Fruit fly (Drosophila melanogaster) whole organism, embryonic: Measurements from ENCODE around the gene Gs1l.

Experiments used
- B-H2 ChIP-seq: fragments of 200-800 bp; sonication (Bioruptor generic); optimal IDR thresholded peaks from 2 replicates; lab custom pipeline; 2018; ENCODE audit warnings: missing biosample characterization, mild to moderate bottlenecking, missing genetic modification characterization
- CG1024 ChIP-seq: fragments of 200-800 bp; sonication (Bioruptor generic); IDR thresholded peaks from 2 replicates; pipeline ENCODE4 v1.3.6; 2022; ENCODE audit warnings: missing biosample characterization, missing genetic modification characterization
- CG11456 ChIP-seq: fragments of 200-800 bp; sonication (Bioruptor generic); IDR thresholded peaks from 3 replicates; pipeline ENCODE4 v1.3.6; 2022; ENCODE audit warnings: missing biosample characterization, missing genetic modification characterization
- CG13775 ChIP-seq: fragments of 200-800 bp; sonication (Bioruptor generic); optimal IDR thresholded peaks from 3 replicates; lab custom pipeline; 2017; ENCODE audit warnings: missing biosample characterization, mild to moderate bottlenecking, missing genetic modification characterization
- CG13894 ChIP-seq: fragments of 200-800 bp; sonication (Bioruptor generic); optimal IDR thresholded peaks from 3 replicates; lab custom pipeline; 2018; ENCODE audit warnings: missing biosample characterization, mild to moderate bottlenecking, missing genetic modification characterization, moderate library complexity
- CG16779 ChIP-seq: fragments of 200-800 bp; sonication (Bioruptor generic); IDR thresholded peaks from 2 replicates; pipeline ENCODE4 v1.3.6; 2022; ENCODE audit warnings: missing biosample characterization, missing genetic modification characterization
- CG17359 ChIP-seq: fragments of 200-800 bp; sonication (Bioruptor generic); optimal IDR thresholded peaks from 3 replicates; lab custom pipeline; 2018; ENCODE audit warnings: missing biosample characterization, mild to moderate bottlenecking, missing genetic modification characterization, moderate library complexity
- CG17829 ChIP-seq: fragments of 200-800 bp; optimal IDR thresholded peaks from 2 replicates; lab custom pipeline; 2019; ENCODE audit warnings: missing biosample characterization, mild to moderate bottlenecking, missing genetic modification characterization, moderate library complexity
- CG1792 ChIP-seq: fragments of 200-800 bp; sonication (Bioruptor generic); optimal IDR thresholded peaks from 2 replicates; lab custom pipeline; 2016; ENCODE audit warnings: missing biosample characterization, missing genetic modification characterization
- CG2120 ChIP-seq: fragments of 200-800 bp; sonication (Bioruptor generic); optimal IDR thresholded peaks from 3 replicates; lab custom pipeline; 2016; ENCODE audit warnings: missing biosample characterization, missing genetic modification characterization
- CG2129 ChIP-seq: fragments of 200-800 bp; sonication (Bioruptor generic); IDR thresholded peaks from 2 replicates; pipeline ENCODE4 v1.3.6; 2022; ENCODE audit warnings: missing biosample characterization, missing genetic modification characterization; ENCODE audit not compliant: partially characterized antibody
- CG31441 ChIP-seq: fragments of 200-800 bp; sonication (Bioruptor generic); IDR thresholded peaks from 2 replicates; pipeline ENCODE4 v1.3.6; 2022; ENCODE audit warnings: missing biosample characterization, missing genetic modification characterization
- CG3281 ChIP-seq: fragments of 200-800 bp; sonication (Bioruptor generic); optimal IDR thresholded peaks from 3 replicates; lab custom pipeline; 2017; ENCODE audit warnings: missing biosample characterization, mild to moderate bottlenecking, missing genetic modification characterization
- CG34422 ChIP-seq: fragments of 200-800 bp; sonication (Bioruptor generic); IDR thresholded peaks from 3 replicates; pipeline ENCODE4 v1.3.6; 2022; ENCODE audit warnings: missing biosample characterization, missing genetic modification characterization
- CG42726 ChIP-seq: fragments of 200-800 bp; sonication (Bioruptor generic); IDR thresholded peaks from 2 replicates; pipeline ENCODE4 v1.3.6; 2022; ENCODE audit warnings: missing biosample characterization, missing genetic modification characterization; ENCODE audit not compliant: partially characterized antibody
- CG5953 ChIP-seq: fragments of 200-800 bp; sonication (Bioruptor generic); IDR thresholded peaks from 2 replicates; pipeline ENCODE4 v1.3.6; 2022; ENCODE audit warnings: missing biosample characterization, missing genetic modification characterization
- CG7745 ChIP-seq: fragments of 200-800 bp; sonication (Bioruptor generic); optimal IDR thresholded peaks from 2 replicates; lab custom pipeline; 2018; ENCODE audit warnings: missing biosample characterization, mild to moderate bottlenecking, missing genetic modification characterization, moderate library complexity
- CG7786 ChIP-seq: fragments of 200-800 bp; sonication (Bioruptor generic); optimal IDR thresholded peaks from 2 replicates; lab custom pipeline; 2016; ENCODE audit warnings: missing biosample characterization, missing genetic modification characterization
- CG7987 ChIP-seq: fragments of 200-800 bp; sonication (Bioruptor generic); optimal IDR thresholded peaks from 2 replicates; lab custom pipeline; 2018; ENCODE audit warnings: missing biosample characterization, mild to moderate bottlenecking, missing genetic modification characterization, moderate library complexity
- CG8765 ChIP-seq: fragments of 200-800 bp; sonication (Bioruptor generic); IDR thresholded peaks from 2 replicates; pipeline ENCODE4 v1.3.6; 2022; ENCODE audit warnings: missing biosample characterization, missing genetic modification characterization
- CTCF ChIP-seq: fragments of 200-800 bp; sonication (Bioruptor generic); optimal IDR thresholded peaks from 2 replicates; lab custom pipeline; 2017; ENCODE audit warnings: missing biosample characterization, mild to moderate bottlenecking, missing genetic modification characterization, moderate library complexity
- D ChIP-seq, 2 experiments: fragments of 200-800 bp in 1 of 2; fragments of >200 bp in 1 of 2; sonication (Bioruptor generic) in 1 of 2; optimal IDR thresholded peaks; 2 replicates in 1 of 2; 3 replicates in 1 of 2; lab custom pipeline; 2017; ENCODE audit warnings: mild to moderate bottlenecking in 1 of 2, missing biosample characterization in 1 of 2, missing genetic modification characterization in 1 of 2, missing genetic modification reagents in 1 of 2
- Deaf1 ChIP-seq: fragments of 200-800 bp; optimal IDR thresholded peaks from 3 replicates; lab custom pipeline; 2019; ENCODE audit warnings: missing biosample characterization, mild to moderate bottlenecking, missing genetic modification characterization, moderate library complexity
- Drgx ChIP-seq: fragments of 200-800 bp; sonication (Bioruptor generic); IDR thresholded peaks from 2 replicates; pipeline ENCODE4 v1.3.6; 2022; ENCODE audit warnings: missing biosample characterization, missing genetic modification characterization
- MTF-1 ChIP-seq: fragments of 200-800 bp; sonication (Bioruptor generic); optimal IDR thresholded peaks from 2 replicates; lab custom pipeline; 2018; ENCODE audit warnings: missing biosample characterization, mild to moderate bottlenecking, missing genetic modification characterization, borderline replicate concordance
- Mes4 ChIP-seq: fragments of 200-800 bp; sonication (Bioruptor generic); optimal IDR thresholded peaks from 2 replicates; lab custom pipeline; 2016; ENCODE audit warnings: missing biosample characterization, missing genetic modification characterization
- NC2α ChIP-seq: fragments of 200-800 bp; sonication (Bioruptor generic); optimal IDR thresholded peaks from 2 replicates; lab custom pipeline; 2016; ENCODE audit warnings: missing biosample characterization, missing genetic modification characterization
- Ravus ChIP-seq: fragments of 200-800 bp; sonication (Bioruptor generic); IDR thresholded peaks from 2 replicates; pipeline ENCODE4 v1.3.6; 2022; ENCODE audit warnings: missing biosample characterization, missing genetic modification characterization
- Side ChIP-seq: fragments of 200-800 bp; sonication (Bioruptor generic); optimal IDR thresholded peaks from 2 replicates; lab custom pipeline; 2016; ENCODE audit warnings: missing biosample characterization, missing genetic modification characterization
- Sry-δ ChIP-seq: fragments of 200-800 bp; sonication (Bioruptor generic); optimal IDR thresholded peaks from 2 replicates; lab custom pipeline; 2016; ENCODE audit warnings: missing biosample characterization, missing genetic modification characterization
- Xrp1 ChIP-seq: fragments of 200-800 bp; sonication (Bioruptor generic); IDR thresholded peaks from 2 replicates; pipeline ENCODE4 v1.3.6; 2022; ENCODE audit warnings: missing biosample characterization, missing genetic modification characterization
- YL-1 ChIP-seq: fragments of 200-800 bp; sonication (Bioruptor generic); optimal IDR thresholded peaks from 3 replicates; lab custom pipeline; 2017; ENCODE audit warnings: missing biosample characterization, mild to moderate bottlenecking, missing genetic modification characterization
- ap ChIP-seq: fragments of 200-800 bp; sonication (Bioruptor generic); IDR thresholded peaks from 2 replicates; pipeline ENCODE4 v1.3.6; 2022; ENCODE audit warnings: missing biosample characterization, missing genetic modification characterization
- br ChIP-seq: fragments of >200 bp; optimal IDR thresholded peaks from 2 replicates; lab custom pipeline; 2017
- cato ChIP-seq: fragments of 200-800 bp; sonication (Bioruptor generic); optimal IDR thresholded peaks from 2 replicates; lab custom pipeline; 2016; ENCODE audit warnings: missing biosample characterization, missing genetic modification characterization, borderline replicate concordance
- chn ChIP-seq: fragments of 200-800 bp; sonication (Bioruptor generic); optimal IDR thresholded peaks from 2 replicates; lab custom pipeline; 2016; ENCODE audit warnings: missing biosample characterization, missing genetic modification characterization
- da ChIP-seq: fragments of 200-800 bp; sonication (Bioruptor generic); optimal IDR thresholded peaks from 2 replicates; lab custom pipeline; 2016; ENCODE audit warnings: missing biosample characterization, missing genetic modification characterization
- dm ChIP-seq: fragments of 200-800 bp; sonication (Bioruptor generic); optimal IDR thresholded peaks from 3 replicates; lab custom pipeline; 2016; ENCODE audit warnings: missing biosample characterization, missing genetic modification characterization
- en ChIP-seq: fragments of 200-800 bp; sonication (Bioruptor generic); optimal IDR thresholded peaks from 2 replicates; lab custom pipeline; 2016; ENCODE audit warnings: missing biosample characterization, missing genetic modification characterization
- gfzf ChIP-seq: fragments of 200-800 bp; sonication (Bioruptor generic); optimal IDR thresholded peaks from 2 replicates; lab custom pipeline; 2016; ENCODE audit warnings: missing biosample characterization, mild to moderate bottlenecking, missing genetic modification characterization, moderate library complexity
- kay ChIP-seq: fragments of 200-800 bp; sonication (Bioruptor generic); optimal IDR thresholded peaks from 2 replicates; lab custom pipeline; 2016; ENCODE audit warnings: missing biosample characterization, missing genetic modification characterization
- lmd ChIP-seq: fragments of 200-800 bp; sonication (Bioruptor generic); IDR thresholded peaks from 2 replicates; pipeline ENCODE4 v1.3.6; 2022; ENCODE audit warnings: missing biosample characterization, missing genetic modification characterization
- maf-S ChIP-seq: fragments of 200-800 bp; sonication (Bioruptor generic); optimal IDR thresholded peaks from 2 replicates; lab custom pipeline; 2016; ENCODE audit warnings: missing biosample characterization, missing genetic modification characterization
- mld ChIP-seq: fragments of 200-800 bp; sonication (Bioruptor generic); IDR thresholded peaks from 3 replicates; pipeline ENCODE4 v1.3.6; 2022; ENCODE audit warnings: missing biosample characterization, missing genetic modification characterization; ENCODE audit not compliant: partially characterized antibody
- nerfin-1 ChIP-seq: fragments of 200-800 bp; sonication (Bioruptor generic); optimal IDR thresholded peaks from 3 replicates; lab custom pipeline; 2019; ENCODE audit warnings: missing biosample characterization, mild to moderate bottlenecking, missing genetic modification characterization, moderate library complexity
- otp ChIP-seq: fragments of 200-800 bp; sonication (Bioruptor generic); IDR thresholded peaks from 3 replicates; pipeline ENCODE4, ENCODE4 v1.3.6; 2022; ENCODE audit warnings: missing biosample characterization, missing genetic modification characterization
- pros ChIP-seq: fragments of 200-800 bp; sonication (Bioruptor generic); optimal IDR thresholded peaks from 3 replicates; lab custom pipeline; 2019; ENCODE audit warnings: missing biosample characterization, mild to moderate bottlenecking, missing genetic modification characterization, moderate library complexity
- salm ChIP-seq: fragments of 200-800 bp; sonication (Bioruptor generic); optimal IDR thresholded peaks from 2 replicates; lab custom pipeline; 2018; ENCODE audit warnings: missing biosample characterization, mild to moderate bottlenecking, missing genetic modification characterization
- sens ChIP-seq: fragments of 200-800 bp; sonication (Bioruptor generic); peaks from one replicate; lab custom pipeline; 2016; ENCODE audit warnings: missing biosample characterization, missing genetic modification characterization
- slou ChIP-seq: fragments of 200-800 bp; sonication (Bioruptor generic); optimal IDR thresholded peaks from 3 replicates; lab custom pipeline; 2016; ENCODE audit warnings: missing biosample characterization, missing genetic modification characterization
- sna ChIP-seq: fragments of 200-800 bp; sonication (Bioruptor generic); IDR thresholded peaks from 2 replicates; pipeline ENCODE4 v1.3.6; 2022; ENCODE audit warnings: missing biosample characterization, missing genetic modification characterization; ENCODE audit not compliant: partially characterized antibody
- toy ChIP-seq: fragments of 200-800 bp; sonication (Bioruptor generic); IDR thresholded peaks from 2 replicates; pipeline ENCODE4 v1.3.6; 2022; ENCODE audit warnings: missing biosample characterization, missing genetic modification characterization
- z ChIP-seq: fragments of 200-800 bp; sonication (Bioruptor generic); IDR thresholded peaks from 3 replicates; pipeline ENCODE4 v1.3.6; 2022; ENCODE audit warnings: missing biosample characterization, missing genetic modification characterization

Gene Gs1l

dm6 chr2L:4459543-4459942 lies 2.9 kb upstream of the Gs1l start, which contains the start of the genes mRpL27 and CG15435 (continued):
- TF ChIP-seq CG1792 (GFP tag; lab: Kevin White, UChicago) (no peak), gfzf (GFP tag; lab: Kevin White, UChicago) (no peak), pros (GFP tag; lab: Kevin White, UChicago) (no peak), cato (peak; percentile 11), YL-1 (GFP tag; lab: Kevin White, UChicago) (peak; percentile 75), CG34422 (GFP tag; lab: Robert Waterston, UW) (no peak), Deaf1 (tag; lab: Kevin White, UChicago) (no peak), CG7987 (GFP tag; lab: Kevin White, UChicago) (no peak), CG3281 (GFP tag; lab: Kevin White, UChicago) (peak; percentile 50), NC2α (GFP tag; lab: Kevin White, UChicago) (no peak), Side (GFP tag; lab: Kevin White, UChicago) (no peak), D (optimal IDR thresholded peaks at IDR 0.05; lab: Kevin White, UChicago) (no peak), D (GFP tag; optimal IDR thresholded peaks at IDR 0.05; lab: Kevin White, UChicago) (no peak), nerfin-1 (tag; lab: Kevin White, UChicago) (peak; percentile 39), br (lab: Kevin White, UChicago) (no peak), Sry-δ (GFP tag; lab: Kevin White, UChicago) (no peak), slou (GFP tag; lab: Kevin White, UChicago) (no peak), CTCF (no peak), sens (GFP tag; lab: Kevin White, UChicago) (peak; percentile 67), sna (GFP tag; lab: Robert Waterston, UW) (no peak), CG8765 (GFP tag; lab: Robert Waterston, UW) (no peak), CG2129 (GFP tag; lab: Robert Waterston, UW) (no peak), toy (no peak), CG17359 (no peak), maf-S (no peak), dm (GFP tag; lab: Kevin White, UChicago) (peak; percentile 3), CG13894 (peak; percentile 31), salm (tag; lab: Kevin White, UChicago) (no peak), CG13775 (GFP tag; lab: Kevin White, UChicago) (peak; percentile 19), Ravus (GFP tag; lab: Robert Waterston, UW) (no peak), CG1024 (GFP tag; lab: Robert Waterston, UW) (no peak), otp (GFP tag; lab: Robert Waterston, UW) (no peak), B-H2 (GFP tag; lab: Kevin White, UChicago) (no peak), lmd (GFP tag; lab: Robert Waterston, UW) (no peak), ap (GFP tag; lab: Robert Waterston, UW) (no peak), z (GFP tag; lab: Robert Waterston, UW) (no peak), Mes4 (GFP tag; lab: Kevin White, UChicago) (no peak), mld (GFP tag; lab: Robert Waterston, UW) (no peak), en (GFP tag; lab: Kevin White, UChicago) (no peak), Xrp1 (peak; percentile 44; the same call in 1 of the 2 replicates), CG5953 (GFP tag; lab: Robert Waterston, UW) (no peak), CG31441 (GFP tag; lab: Robert Waterston, UW) (peak; percentile 37; the same call in 1 of the 2 replicates), Drgx (GFP tag; lab: Robert Waterston, UW) (no peak), da (GFP tag; lab: Kevin White, UChicago) (no peak), CG42726 (no peak), CG7786 (GFP tag; lab: Kevin White, UChicago) (no peak), CG11456 (GFP tag; lab: Robert Waterston, UW) (no peak), kay (GFP tag; lab: Kevin White, UChicago) (no peak), CG7745 (tag; lab: Kevin White, UChicago) (no peak), CG2120 (GFP tag; lab: Kevin White, UChicago) (peak; percentile 68), CG16779 (GFP tag; lab: Robert Waterston, UW) (no peak), CG17829 (peak; percentile 59), chn (GFP tag; lab: Kevin White, UChicago) (peak; percentile 37), MTF-1 (no peak)
